Fruit fly (Drosophila melanogaster) whole organism, embryonic: ENCODE measurements around the gene Lip2.

Experiments
- Ada2b ChIP-seq: fragments of 200-800 bp; sonication (Bioruptor generic); IDR thresholded peaks from 2 replicates; pipeline ENCODE4 v1.3.6; 2022; ENCODE audit warnings: missing biosample characterization, missing genetic modification characterization
- CG10462 ChIP-seq: fragments of 200-800 bp; sonication (Bioruptor generic); optimal IDR thresholded peaks from 2 replicates; lab custom pipeline; 2016; ENCODE audit warnings: missing biosample characterization, missing genetic modification characterization
- CG12659 ChIP-seq: fragments of 200-800 bp; sonication (Bioruptor generic); optimal IDR thresholded peaks from 3 replicates; lab custom pipeline; 2017; ENCODE audit warnings: mild to moderate bottlenecking, missing biosample characterization, missing genetic modification reagents, missing genetic modification characterization
- CG16813 ChIP-seq: fragments of 200-800 bp; sonication (Bioruptor generic); IDR thresholded peaks from 3 replicates; pipeline ENCODE4 v1.3.6; 2022; ENCODE audit warnings: missing biosample characterization, missing genetic modification characterization; ENCODE audit not compliant: partially characterized antibody
- CG17361 ChIP-seq: fragments of 200-800 bp; sonication (Bioruptor generic); IDR thresholded peaks from 3 replicates; pipeline ENCODE4 v1.3.6; 2022; ENCODE audit warnings: missing biosample characterization, missing genetic modification characterization
- CG2120 ChIP-seq: fragments of 200-800 bp; sonication (Bioruptor generic); optimal IDR thresholded peaks from 3 replicates; lab custom pipeline; 2016; ENCODE audit warnings: missing biosample characterization, missing genetic modification characterization
- CG2202 ChIP-seq: fragments of 200-800 bp; sonication (Bioruptor generic); optimal IDR thresholded peaks from 2 replicates; lab custom pipeline; 2018; ENCODE audit warnings: missing biosample characterization, mild to moderate bottlenecking, missing genetic modification characterization
- CG8944 ChIP-seq: fragments of 200-800 bp; sonication (Bioruptor generic); optimal IDR thresholded peaks from 3 replicates; lab custom pipeline; 2016; ENCODE audit warnings: missing biosample characterization, missing genetic modification characterization
- CG9797 ChIP-seq: fragments of 200-800 bp; sonication (Bioruptor generic); optimal IDR thresholded peaks from 3 replicates; lab custom pipeline; 2018; ENCODE audit warnings: missing biosample characterization, mild to moderate bottlenecking, missing genetic modification characterization
- CG9876 ChIP-seq: fragments of 200-800 bp; sonication (Bioruptor generic); optimal IDR thresholded peaks from 2 replicates; lab custom pipeline; 2016; ENCODE audit warnings: missing biosample characterization, missing genetic modification characterization
- CHES-1-like ChIP-seq: fragments of 200-800 bp; sonication (Bioruptor generic); optimal IDR thresholded peaks from 2 replicates; lab custom pipeline; 2016; ENCODE audit warnings: missing biosample characterization, missing genetic modification characterization
- CrebB ChIP-seq: fragments of 200-800 bp; sonication (Bioruptor generic); optimal IDR thresholded peaks from 3 replicates; lab custom pipeline; 2018; ENCODE audit warnings: missing biosample characterization, mild to moderate bottlenecking, missing genetic modification characterization
- E2f2 ChIP-seq: fragments of 200-800 bp; sonication (Bioruptor generic); IDR thresholded peaks from 2 replicates; pipeline ENCODE4 v1.3.6; 2022; ENCODE audit warnings: missing biosample characterization, missing genetic modification characterization
- ERR ChIP-seq: fragments of 200-800 bp; sonication (Bioruptor generic); optimal IDR thresholded peaks from 2 replicates; lab custom pipeline; 2016; ENCODE audit warnings: missing biosample characterization, missing genetic modification characterization
- Ets97D ChIP-seq: fragments of 200-800 bp; sonication (Bioruptor generic); optimal IDR thresholded peaks from 3 replicates; lab custom pipeline; 2016; ENCODE audit warnings: missing biosample characterization, missing genetic modification characterization
- Hand ChIP-seq: fragments of 200-800 bp; sonication (Bioruptor generic); optimal IDR thresholded peaks from 2 replicates; lab custom pipeline; 2017; ENCODE audit warnings: mild to moderate bottlenecking, missing biosample characterization, missing genetic modification reagents, missing genetic modification characterization
- HmgZ ChIP-seq: fragments of 200-800 bp; sonication (Bioruptor generic); optimal IDR thresholded peaks from 2 replicates; lab custom pipeline; 2018; ENCODE audit warnings: missing biosample characterization, mild to moderate bottlenecking, missing genetic modification characterization
- Jarid2 ChIP-seq: fragments of 200-800 bp; sonication (Bioruptor generic); optimal IDR thresholded peaks from 3 replicates; lab custom pipeline; 2017; ENCODE audit warnings: mild to moderate bottlenecking, missing biosample characterization, missing genetic modification reagents, missing genetic modification characterization
- Mrtf ChIP-seq: fragments of 200-800 bp; sonication (Bioruptor generic); IDR thresholded peaks from 3 replicates; pipeline ENCODE4 v1.3.6; 2022; ENCODE audit warnings: missing biosample characterization, missing genetic modification characterization
- Scr ChIP-seq: fragments of 200-800 bp; sonication (Bioruptor generic); IDR thresholded peaks from 2 replicates; pipeline ENCODE4 v1.3.6; 2022; ENCODE audit warnings: missing biosample characterization, missing genetic modification characterization; ENCODE audit not compliant: partially characterized antibody
- Trl ChIP-seq, 3 experiments: fragments of >200 bp in 2 of 3; fragments of 200-800 bp in 1 of 3; sonication (Bioruptor generic) in 1 of 3; optimal IDR thresholded peaks; 2 replicates in 1 of 3; 3 replicates in 2 of 3; lab custom pipeline; 2016 to 2017; ENCODE audit warnings: missing biosample characterization in 1 of 3, missing genetic modification characterization in 1 of 3
- Xbp1 ChIP-seq: fragments of 200-800 bp; sonication (Bioruptor generic); optimal IDR thresholded peaks from 3 replicates; lab custom pipeline; 2016; ENCODE audit warnings: missing biosample characterization, mild to moderate bottlenecking, missing genetic modification characterization
- amos ChIP-seq: fragments of 200-800 bp; sonication (Bioruptor generic); IDR thresholded peaks from 2 replicates; pipeline ENCODE4 v1.3.6; 2022; ENCODE audit warnings: missing biosample characterization, missing genetic modification characterization; ENCODE audit not compliant: partially characterized antibody
- ato ChIP-seq: fragments of 200-800 bp; sonication (Bioruptor generic); IDR thresholded peaks from 2 replicates; pipeline ENCODE4 v1.3.6; 2022; ENCODE audit warnings: missing biosample characterization, missing genetic modification characterization; ENCODE audit not compliant: partially characterized antibody
- bab2 ChIP-seq: fragments of 200-800 bp; sonication (Bioruptor generic); optimal IDR thresholded peaks from 2 replicates; lab custom pipeline; 2016; ENCODE audit warnings: missing biosample characterization, missing genetic modification characterization
- cas ChIP-seq: fragments of 200-800 bp; sonication (Bioruptor generic); IDR thresholded peaks from 2 replicates; pipeline ENCODE4 v1.3.6; 2022; ENCODE audit warnings: missing biosample characterization, missing genetic modification characterization
- ci ChIP-seq: fragments of 200-800 bp; sonication (Bioruptor generic); IDR thresholded peaks from 3 replicates; pipeline ENCODE4 v1.3.6; 2022; ENCODE audit warnings: missing biosample characterization, missing genetic modification characterization
- danr ChIP-seq: fragments of 200-800 bp; sonication (Bioruptor generic); IDR thresholded peaks from 2 replicates; pipeline ENCODE4 v1.3.6; 2022; ENCODE audit warnings: missing biosample characterization, missing genetic modification characterization
- eyg ChIP-seq: fragments of 200-800 bp; sonication (Bioruptor generic); optimal IDR thresholded peaks from 3 replicates; lab custom pipeline; 2016; ENCODE audit warnings: missing biosample characterization, missing genetic modification characterization
- fu2 ChIP-seq: fragments of 200-800 bp; sonication (Bioruptor generic); optimal IDR thresholded peaks from 2 replicates; lab custom pipeline; 2016; ENCODE audit warnings: missing biosample characterization, missing genetic modification characterization
- gem ChIP-seq: fragments of 200-800 bp; sonication (Bioruptor generic); optimal IDR thresholded peaks from 2 replicates; lab custom pipeline; 2019; ENCODE audit warnings: missing biosample characterization, mild to moderate bottlenecking, missing genetic modification characterization, moderate library complexity
- gfzf ChIP-seq: fragments of 200-800 bp; sonication (Bioruptor generic); optimal IDR thresholded peaks from 2 replicates; lab custom pipeline; 2016; ENCODE audit warnings: missing biosample characterization, mild to moderate bottlenecking, missing genetic modification characterization, moderate library complexity
- hb ChIP-seq: fragments of 200-800 bp; sonication (Bioruptor generic); IDR thresholded peaks from 3 replicates; pipeline ENCODE4 v1.3.6; 2022; ENCODE audit warnings: missing biosample characterization, missing genetic modification characterization; ENCODE audit not compliant: partially characterized antibody
- jumu ChIP-seq: fragments of 200-800 bp; sonication (Bioruptor generic); optimal IDR thresholded peaks from 3 replicates; lab custom pipeline; 2016; ENCODE audit warnings: missing biosample characterization, missing genetic modification characterization
- nerfin-1 ChIP-seq: fragments of 200-800 bp; sonication (Bioruptor generic); optimal IDR thresholded peaks from 3 replicates; lab custom pipeline; 2019; ENCODE audit warnings: missing biosample characterization, mild to moderate bottlenecking, missing genetic modification characterization, moderate library complexity
- nerfin-2 ChIP-seq: fragments of 200-800 bp; sonication (Bioruptor generic); IDR thresholded peaks from 2 replicates; pipeline ENCODE4 v1.3.6; 2022; ENCODE audit warnings: missing biosample characterization, missing genetic modification characterization; ENCODE audit not compliant: partially characterized antibody
- odd ChIP-seq: fragments of 200-800 bp; sonication (Bioruptor generic); optimal IDR thresholded peaks from 2 replicates; lab custom pipeline; 2017; ENCODE audit warnings: missing biosample characterization, mild to moderate bottlenecking, missing genetic modification characterization
- peb ChIP-seq: fragments of 200-800 bp; sonication (Bioruptor generic); IDR thresholded peaks from 2 replicates; pipeline ENCODE4 v1.3.6; 2022; ENCODE audit warnings: missing biosample characterization, missing genetic modification characterization
- phol ChIP-seq: fragments of 200-800 bp; sonication (Bioruptor generic); optimal IDR thresholded peaks from 3 replicates; lab custom pipeline; 2018; ENCODE audit warnings: missing biosample characterization, mild to moderate bottlenecking, missing genetic modification characterization, moderate library complexity
- row ChIP-seq: fragments of 200-800 bp; sonication (Bioruptor generic); IDR thresholded peaks from 3 replicates; pipeline ENCODE4 v1.3.6; 2022; ENCODE audit warnings: missing biosample characterization, missing genetic modification characterization
- schlank ChIP-seq: fragments of 200-800 bp; sonication (Bioruptor generic); optimal IDR thresholded peaks from 2 replicates; lab custom pipeline; 2018; ENCODE audit warnings: missing biosample characterization, mild to moderate bottlenecking, missing genetic modification characterization
- slbo ChIP-seq: fragments of 200-800 bp; sonication (Bioruptor generic); IDR thresholded peaks from 2 replicates; pipeline ENCODE4 v1.3.6; 2022; ENCODE audit warnings: missing biosample characterization, missing genetic modification characterization
- stwl ChIP-seq: fragments of 200-800 bp; sonication (Bioruptor generic); optimal IDR thresholded peaks from 3 replicates; lab custom pipeline; 2018; ENCODE audit warnings: missing biosample characterization, mild to moderate bottlenecking, missing genetic modification characterization, moderate library complexity
- tll ChIP-seq, 2 experiments: fragments of 200-800 bp in 1 of 2; fragments of >200 bp in 1 of 2; sonication (Bioruptor generic) in 1 of 2; optimal IDR thresholded peaks; 2 replicates each; lab custom pipeline; 2017 to 2019; ENCODE audit warnings: missing biosample characterization in 2 of 2, missing genetic modification characterization in 2 of 2, mild to moderate bottlenecking in 1 of 2, moderate library complexity in 1 of 2
- tup ChIP-seq: fragments of 200-800 bp; sonication (Bioruptor generic); optimal IDR thresholded peaks from 2 replicates; lab custom pipeline; 2016; ENCODE audit warnings: missing biosample characterization, mild to moderate bottlenecking, missing genetic modification characterization, moderate library complexity
- unc-4 ChIP-seq: fragments of 200-800 bp; sonication (Bioruptor generic); IDR thresholded peaks from 2 replicates; pipeline ENCODE4 v1.3.6; 2022; ENCODE audit warnings: missing biosample characterization, missing genetic modification characterization; ENCODE audit not compliant: partially characterized antibody
- unpg ChIP-seq: fragments of 200-800 bp; sonication (Bioruptor generic); optimal IDR thresholded peaks from 3 replicates; lab custom pipeline; 2018; ENCODE audit warnings: missing biosample characterization, mild to moderate bottlenecking, missing genetic modification characterization, moderate library complexity
- wor ChIP-seq: fragments of 200-800 bp; sonication (Bioruptor generic); IDR thresholded peaks from 2 replicates; pipeline ENCODE4 v1.3.6; 2022; ENCODE audit warnings: missing biosample characterization, missing genetic modification characterization

Lip2 gene

DNA sequence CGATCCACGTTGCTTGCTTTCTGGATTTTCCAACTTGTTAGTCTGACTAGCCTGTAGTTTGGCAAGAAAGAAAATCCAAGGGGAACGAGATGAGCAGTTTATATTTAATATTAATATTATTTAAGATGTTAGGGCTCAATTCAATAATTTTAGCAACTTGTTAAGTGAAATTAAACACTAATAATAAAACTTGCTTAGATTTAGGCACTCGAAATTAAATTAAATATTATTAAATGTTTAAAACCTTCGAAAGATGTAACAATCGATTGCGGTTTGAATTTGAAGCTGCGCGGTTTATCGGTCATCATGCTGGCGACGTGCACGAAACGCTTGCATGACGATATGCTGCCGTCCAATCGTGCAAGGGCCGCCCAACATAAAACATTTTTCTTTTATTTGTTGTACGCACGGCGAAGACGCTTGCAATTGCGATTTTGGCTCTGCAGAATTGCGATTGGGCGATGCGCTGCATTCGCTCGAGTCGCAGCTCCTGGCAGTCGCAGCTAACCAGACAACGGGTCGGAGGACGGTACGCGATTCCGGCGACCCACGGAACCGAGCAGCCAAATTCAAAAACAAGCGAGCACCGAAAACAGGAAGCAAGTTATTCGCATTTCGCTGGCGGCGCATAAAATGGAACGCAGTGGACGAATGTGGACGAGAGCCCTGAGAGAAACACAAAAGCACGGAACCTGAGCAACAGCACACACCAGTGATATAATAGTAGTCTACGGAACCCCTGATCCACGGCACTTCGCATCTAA lies 27.9 kb upstream of the Lip2 start, which contains the start of the genes Vha16-5 and CG12299 (continued):
- TF ChIP-seq CHES-1-like = peak; percentile 87
- peak; percentile 70 for TF ChIP-seq jumu
- TF ChIP-seq Hand (GFP tag; lab: Kevin White, UChicago) = no peak
- peak; percentile 54 for TF ChIP-seq stwl (tag; lab: Kevin White, UChicago)
- peak; percentile 77 for TF ChIP-seq tup (GFP tag; lab: Kevin White, UChicago)
- TF ChIP-seq cas (GFP tag; lab: Robert Waterston, UW) = peak; percentile 75
- peak; percentile 70 for TF ChIP-seq HmgZ (tag; lab: Kevin White, UChicago)
- TF ChIP-seq phol (tag; lab: Kevin White, UChicago) = peak; percentile 94
- TF ChIP-seq CG2202 (tag; lab: Kevin White, UChicago) = peak; percentile 51
- peak; percentile 74 for TF ChIP-seq Scr (GFP tag; lab: Robert Waterston, UW)
- peak; percentile 74 for TF ChIP-seq eyg (GFP tag; lab: Kevin White, UChicago)
- peak; percentile 77 for TF ChIP-seq wor (GFP tag; lab: Robert Waterston, UW)
- TF ChIP-seq schlank (tag; lab: Kevin White, UChicago) = no peak
- TF ChIP-seq Ets97D = peak; percentile 87
- TF ChIP-seq gem (tag; lab: Kevin White, UChicago) = peak; percentile 93
- TF ChIP-seq fu2 (GFP tag; lab: Kevin White, UChicago) = peak; percentile 83
- peak; percentile 72 for TF ChIP-seq CG12659 (GFP tag; lab: Kevin White, UChicago)
- peak; percentile 89 for TF ChIP-seq Mrtf (GFP tag; lab: Robert Waterston, UW)
- peak; percentile 82 for TF ChIP-seq CG8944 (GFP tag; lab: Kevin White, UChicago)
- TF ChIP-seq CrebB = peak; percentile 20
- TF ChIP-seq CG9876 (GFP tag; lab: Kevin White, UChicago) = peak; percentile 92
- TF ChIP-seq peb (GFP tag; lab: Robert Waterston, UW) = peak; percentile 82
- no peak for TF ChIP-seq tll (GFP tag; optimal IDR thresholded peaks at IDR 0.05; lab: Kevin White, UChicago)
- TF ChIP-seq nerfin-1 (tag; lab: Kevin White, UChicago) = peak; percentile 58
- TF ChIP-seq CG16813 = peak; percentile 83
- TF ChIP-seq Jarid2 = no peak
- TF ChIP-seq ci (GFP tag; lab: Robert Waterston, UW) = peak; percentile 97
- peak; percentile 55 for TF ChIP-seq CG9797 (GFP tag; lab: Kevin White, UChicago)
- TF ChIP-seq gfzf (GFP tag; lab: Kevin White, UChicago) = peak; percentile 30
- TF ChIP-seq CG10462 (GFP tag; lab: Kevin White, UChicago) = peak; percentile 70

DNA sequence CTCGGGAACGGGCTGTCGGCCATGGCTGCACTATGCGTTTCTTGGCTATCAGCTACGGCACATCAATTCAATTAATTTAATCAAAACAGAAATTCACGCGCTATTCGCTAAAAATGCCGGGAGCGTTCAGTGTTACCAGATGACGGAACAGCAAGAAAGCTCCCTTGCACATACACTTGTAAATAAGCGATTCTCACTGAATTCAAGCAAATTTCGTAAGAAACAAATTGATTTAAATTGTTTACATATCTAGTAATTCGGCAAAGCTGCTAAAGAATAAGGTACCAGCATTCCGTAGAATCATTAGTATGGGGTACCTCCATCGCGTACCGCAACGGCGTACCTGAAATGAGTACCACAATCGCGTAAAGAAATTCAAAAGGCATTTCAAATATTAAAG lies 26.7 kb upstream of the Lip2 start, which contains the start of gene Nup107:
Nup107 (minus strand) TSS at position 149 of the 400 bp plus-strand sequence.
- no peak for TF ChIP-seq hb (GFP tag; lab: Robert Waterston, UW)
- TF ChIP-seq bab2 (GFP tag; lab: Kevin White, UChicago) = peak; percentile 18
- TF ChIP-seq odd (GFP tag; lab: Kevin White, UChicago) = no peak
- TF ChIP-seq danr (GFP tag; lab: Robert Waterston, UW) = no peak
- TF ChIP-seq nerfin-2 = no peak
- TF ChIP-seq slbo (GFP tag; lab: Robert Waterston, UW) = peak; percentile 54; the same call in 1 of the 2 replicates
- TF ChIP-seq row (GFP tag; lab: Robert Waterston, UW) = peak; percentile 77
- peak; percentile 28; the same call in 1 of the 2 replicates for TF ChIP-seq amos (GFP tag; lab: Robert Waterston, UW)
- TF ChIP-seq ERR (GFP tag; lab: Kevin White, UChicago) = no peak
- peak; percentile 8 for TF ChIP-seq unpg
- TF ChIP-seq CG2120 = peak; percentile 38
- no peak for TF ChIP-seq Ada2b (GFP tag; lab: Robert Waterston, UW)
- TF ChIP-seq ato = 0 out of 2 replicates have a peak, but pooled peaks have one; percentile 24
- TF ChIP-seq Trl (optimal IDR thresholded peaks at IDR 0.05; lab: Kevin White, UChicago) = no peak
- TF ChIP-seq Trl (GFP tag; optimal IDR thresholded peaks at IDR 0.05; lab: Kevin White, UChicago) = peak; percentile 26
- TF ChIP-seq gfzf (GFP tag; lab: Kevin White, UChicago) = peak; percentile 87
- 0 out of 2 replicates have a peak, but pooled peaks have one; percentile 34 for TF ChIP-seq unc-4 (GFP tag; lab: Robert Waterston, UW)
- peak; percentile 32; the same call in 1 of the 3 replicates for TF ChIP-seq CG17361
- peak; percentile 73 for TF ChIP-seq E2f2 (GFP tag; lab: Robert Waterston, UW)
- TF ChIP-seq Xbp1 = peak; percentile 38
